Worm (Caenorhabditis elegans): Measurements from ENCODE around the gene srv-30.

srv-30 gene

DNA sequence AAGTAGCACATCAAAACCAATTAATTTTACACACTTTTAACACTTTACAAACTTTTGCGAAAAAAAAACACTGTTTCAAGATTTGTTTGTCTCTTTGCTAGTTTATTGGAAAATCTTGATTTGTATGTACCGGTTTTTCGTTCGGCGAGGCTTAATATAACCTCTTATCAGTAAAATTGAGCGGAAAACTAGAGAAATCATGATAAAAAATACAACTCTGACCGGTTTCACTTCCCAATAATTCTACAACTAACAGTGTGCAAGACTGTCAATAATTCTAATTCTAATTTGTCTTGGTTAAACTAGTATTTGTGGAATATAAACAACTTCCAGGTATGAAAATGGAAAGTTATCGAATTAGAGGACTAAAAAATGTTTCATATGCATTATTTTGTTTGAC lies 47.4 kb downstream of the srv-30 start, which contains the start of gene C49A9.3:
Gene C49A9.3 (plus strand): TSS at position 212 of the 400 bp plus-strand sequence.
- TF ChIP-seq fos-1 (tag; optimal IDR thresholded peaks at IDR 0.05) (peak; percentile 82), elt-3 (tag; optimal IDR thresholded peaks at IDR 0.05) (no peak), mab-5 (tag; optimal IDR thresholded peaks at IDR 0.05) (no peak), lin-39 (tag; optimal IDR thresholded peaks at IDR 0.05) (no peak)

DNA sequence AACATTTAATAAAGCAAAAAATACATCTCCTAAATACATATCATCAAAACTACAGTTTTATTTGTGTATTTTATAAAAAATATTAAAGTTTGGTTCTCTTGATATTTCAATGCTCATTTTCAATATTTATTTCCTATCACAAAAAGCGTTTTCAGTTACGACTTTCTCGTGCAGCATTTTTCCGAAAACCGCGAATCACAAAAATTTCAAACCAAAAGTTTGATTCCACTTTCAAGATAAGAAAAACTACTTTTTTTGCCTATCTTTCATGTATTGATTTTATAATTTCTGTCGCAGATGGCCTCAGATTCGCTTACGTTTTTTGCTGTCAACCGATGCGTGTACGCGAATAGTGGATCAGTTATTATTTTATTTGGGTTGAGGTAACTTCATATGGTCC lies 49.8 kb downstream of the srv-30 start, which contains the start of gene C49A9.4:
Gene C49A9.4 (plus strand): TSS at position 265 of the 400 bp plus-strand sequence.
- TF ChIP-seq fos-1 (tag; optimal IDR thresholded peaks at IDR 0.05), result peak; percentile 78
- TF ChIP-seq sma-9 (GFP tag; optimal IDR thresholded peaks at IDR 0.05), result peak; percentile 22
- TF ChIP-seq sma-9 (tag; optimal IDR thresholded peaks at IDR 0.05), result no peak
- no peak for TF ChIP-seq F13H6.1 (tag; optimal IDR thresholded peaks at IDR 0.05)
- peak; percentile 23 for TF ChIP-seq gmeb-1 (tag; optimal IDR thresholded peaks at IDR 0.05)

DNA sequence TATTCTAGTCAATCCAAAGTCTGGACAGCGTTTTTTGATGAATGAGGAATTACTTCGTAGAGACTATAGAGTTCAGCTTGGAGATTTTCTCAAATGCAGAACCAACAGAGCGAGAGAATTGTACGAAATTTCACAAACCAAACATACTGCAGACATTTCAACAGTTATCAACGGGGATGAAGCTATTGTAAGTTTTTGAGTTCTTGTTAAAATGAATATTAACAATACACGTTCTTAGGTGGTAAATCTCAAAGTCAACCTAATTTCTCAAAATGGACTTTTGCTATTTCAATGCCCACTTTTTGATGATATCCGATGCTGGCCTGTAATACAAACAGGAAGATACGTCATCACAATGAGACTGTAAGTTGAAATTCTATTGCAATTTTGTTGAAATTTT lies 51.7 kb downstream of the srv-30 start:
- no peak for TF ChIP-seq sma-9 (GFP tag; optimal IDR thresholded peaks at IDR 0.05)
- no peak for TF ChIP-seq sma-9 (tag; optimal IDR thresholded peaks at IDR 0.05)
- no peak for TF ChIP-seq crh-2 (tag; optimal IDR thresholded peaks at IDR 0.05)
- no peak for TF ChIP-seq mdl-1 (tag; optimal IDR thresholded peaks at IDR 0.05)
- TF ChIP-seq C34F6.9 (tag; optimal IDR thresholded peaks at IDR 0.05), result no peak
- no peak for TF ChIP-seq aly-2 (tag; optimal IDR thresholded peaks at IDR 0.05)
- no peak for TF ChIP-seq nhr-237 (tag; optimal IDR thresholded peaks at IDR 0.05)
